Worm (Caenorhabditis elegans): ENCODE measurements around the gene fum-1.

fum-1 gene

ce11 chrIII:7497782-7498266, 32.4 kb downstream of the fum-1 start, which contains the start of gene cgh-1:
TSS of gene cgh-1 (minus strand) at chrIII:7497832.
- TF ChIP-seq ztf-4 (tag; optimal IDR thresholded peaks at IDR 0.05), result no peak
- TF ChIP-seq elt-1 (tag; optimal IDR thresholded peaks at IDR 0.05), result no peak
- no peak for TF ChIP-seq ama-1 (optimal IDR thresholded peaks at IDR 0.05)
- no peak for TF ChIP-seq blmp-1 (tag; optimal IDR thresholded peaks at IDR 0.05; ENCODE audit: insufficient read depth)
- no peak for TF ChIP-seq egl-27 (tag; optimal IDR thresholded peaks at IDR 0.05)
- TF ChIP-seq nhr-129 (tag; optimal IDR thresholded peaks at IDR 0.05), result no peak
- no peak for TF ChIP-seq C34F6.9 (tag; optimal IDR thresholded peaks at IDR 0.05)
- no peak for TF ChIP-seq unc-55 (GFP tag; optimal IDR thresholded peaks at IDR 0.05)
- TF ChIP-seq nhr-10 (tag; optimal IDR thresholded peaks at IDR 0.05), result no peak
- no peak for TF ChIP-seq ceh-82 (tag; optimal IDR thresholded peaks at IDR 0.05)
- no peak for TF ChIP-seq sma-9 (GFP tag; optimal IDR thresholded peaks at IDR 0.05)
- TF ChIP-seq sma-9 (tag; optimal IDR thresholded peaks at IDR 0.05), result no peak
- TF ChIP-seq nhr-237 (tag; optimal IDR thresholded peaks at IDR 0.05), result no peak

DNA sequence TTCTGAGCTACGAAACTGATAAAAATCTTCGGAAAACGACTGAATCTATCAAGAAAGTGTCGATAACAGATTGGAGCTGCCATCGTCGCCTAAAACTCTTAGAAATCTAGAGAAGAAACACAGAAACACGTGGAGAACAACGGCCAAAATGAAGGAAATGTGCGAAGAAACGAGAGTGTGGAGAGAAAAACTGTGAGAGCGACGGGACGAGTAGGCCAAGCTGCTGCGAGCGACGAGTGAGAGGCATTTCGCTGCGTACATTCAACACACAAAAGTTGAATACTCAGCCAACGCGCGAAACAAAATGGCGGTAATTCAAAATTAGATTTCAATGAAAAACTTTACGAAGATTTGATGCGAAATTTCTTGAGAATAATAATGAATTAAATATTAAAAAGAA, 32.9 kb downstream of the fum-1 start:
- TF ChIP-seq zag-1 (tag; optimal IDR thresholded peaks at IDR 0.05), result peak; percentile 65
- TF ChIP-seq mbf-1 (tag; optimal IDR thresholded peaks at IDR 0.05), result no peak
- TF ChIP-seq skn-1 (tag; optimal IDR thresholded peaks at IDR 0.05), result no peak
- TF ChIP-seq lin-11 (tag; optimal IDR thresholded peaks at IDR 0.05), result peak; percentile 79
- no peak for TF ChIP-seq elt-1 (tag; optimal IDR thresholded peaks at IDR 0.05)
- TF ChIP-seq mdl-1 (tag; optimal IDR thresholded peaks at IDR 0.05), result peak; percentile 54 to 87
- TF ChIP-seq blmp-1 (tag; optimal IDR thresholded peaks at IDR 0.05; ENCODE audit: insufficient read depth), result peak; percentile 54
- peak; percentile 85 for TF ChIP-seq snpc-4 (tag; optimal IDR thresholded peaks at IDR 0.05)
- TF ChIP-seq alr-1 (tag; optimal IDR thresholded peaks at IDR 0.05), result no peak
- no peak for TF ChIP-seq nhr-10 (tag; optimal IDR thresholded peaks at IDR 0.05)
- peak; percentile 76 to 90 for TF ChIP-seq lsy-2 (tag; optimal IDR thresholded peaks at IDR 0.05)
- no peak for TF ChIP-seq nhr-11 (tag; optimal IDR thresholded peaks at IDR 0.05)
- TF ChIP-seq nhr-12 (tag; optimal IDR thresholded peaks at IDR 0.05), result no peak
- peak; percentile 84 for TF ChIP-seq F13H6.1 (tag; optimal IDR thresholded peaks at IDR 0.05)
- TF ChIP-seq elt-3 (tag; optimal IDR thresholded peaks at IDR 0.05), result no peak
- TF ChIP-seq nhr-21 (tag; optimal IDR thresholded peaks at IDR 0.05), result peak; percentile 82
- TF ChIP-seq nhr-25 (tag; optimal IDR thresholded peaks at IDR 0.05), result peak; percentile 78
- peak; percentile 77 for TF ChIP-seq sma-9 (GFP tag; optimal IDR thresholded peaks at IDR 0.05)
- no peak for TF ChIP-seq sma-9 (tag; optimal IDR thresholded peaks at IDR 0.05)
- TF ChIP-seq aly-2 (tag; optimal IDR thresholded peaks at IDR 0.05), result no peak
- peak; percentile 11 for TF ChIP-seq nhr-77 (tag; optimal IDR thresholded peaks at IDR 0.05)
- TF ChIP-seq sem-4 (tag; optimal IDR thresholded peaks at IDR 0.05), result peak; percentile 61
- TF ChIP-seq Y55F3AM.14 (GFP tag; optimal IDR thresholded peaks at IDR 0.05), result no peak
- peak; percentile 70 for TF ChIP-seq ztf-4 (tag; optimal IDR thresholded peaks at IDR 0.05)
- peak; percentile 98 for TF ChIP-seq lin-13 (GFP tag; optimal IDR thresholded peaks at IDR 0.05)
- TF ChIP-seq R02D3.7 (tag; optimal IDR thresholded peaks at IDR 0.05), result no peak
- peak; percentile 14 for TF ChIP-seq ZK546.5 (tag; optimal IDR thresholded peaks at IDR 0.05)
- TF ChIP-seq ztf-11 (tag; optimal IDR thresholded peaks at IDR 0.05), result no peak
- peak; percentile 88 for TF ChIP-seq fos-1 (tag; optimal IDR thresholded peaks at IDR 0.05)
- TF ChIP-seq peb-1 (tag; optimal IDR thresholded peaks at IDR 0.05), result no peak
- no peak for TF ChIP-seq ztf-1 (GFP tag; conservative IDR thresholded peaks at IDR 0.05)
- peak; percentile 30 for TF ChIP-seq ama-1 (optimal IDR thresholded peaks at IDR 0.05)
- TF ChIP-seq crh-2 (tag; optimal IDR thresholded peaks at IDR 0.05), result peak; percentile 89
- no peak for TF ChIP-seq ceh-82 (tag; optimal IDR thresholded peaks at IDR 0.05)
- peak; percentile 95 for TF ChIP-seq C34F6.9 (tag; optimal IDR thresholded peaks at IDR 0.05)
- TF ChIP-seq gmeb-1 (tag; optimal IDR thresholded peaks at IDR 0.05), result peak; percentile 96
- no peak for TF ChIP-seq ceh-16 (tag; optimal IDR thresholded peaks at IDR 0.05)
- no peak for TF ChIP-seq dmd-4 (tag; optimal IDR thresholded peaks at IDR 0.05)
- TF ChIP-seq nhr-23 (tag; optimal IDR thresholded peaks at IDR 0.05), result no peak
- TF ChIP-seq lin-39 (tag; optimal IDR thresholded peaks at IDR 0.05), result no peak
- TF ChIP-seq egl-27 (tag; optimal IDR thresholded peaks at IDR 0.05), result peak; percentile 64
- TF ChIP-seq nhr-237 (tag; optimal IDR thresholded peaks at IDR 0.05), result no peak
- TF ChIP-seq mab-5 (tag; optimal IDR thresholded peaks at IDR 0.05), result peak; percentile 35
- TF ChIP-seq nhr-129 (tag; optimal IDR thresholded peaks at IDR 0.05), result peak; percentile 94
- TF ChIP-seq unc-39 (tag; optimal IDR thresholded peaks at IDR 0.05), result no peak
- TF ChIP-seq unc-55 (GFP tag; optimal IDR thresholded peaks at IDR 0.05), result peak; percentile 94
- TF ChIP-seq unc-62 (GFP tag; optimal IDR thresholded peaks at IDR 0.05), result no peak
- peak; percentile 80 for TF ChIP-seq sma-3 (GFP tag; optimal IDR thresholded peaks at IDR 0.05)
- TF ChIP-seq nhr-6 (tag; optimal IDR thresholded peaks at IDR 0.05), result peak; percentile 34
